Worm (Caenorhabditis elegans) whole organism, L1 larva: ENCODE results near the gene hlh-4.

ENCODE experiments used
- ama-1 ChIP-seq: fragments of 150-350 bp; optimal IDR thresholded peaks from 2 replicates; lab custom pipeline; 2014
- snpc-4 ChIP-seq: fragments of 150-350 bp; optimal IDR thresholded peaks from 2 replicates; lab custom pipeline; 2014; ENCODE audit warnings: missing biosample characterization, missing genetic modification characterization

DNA sequence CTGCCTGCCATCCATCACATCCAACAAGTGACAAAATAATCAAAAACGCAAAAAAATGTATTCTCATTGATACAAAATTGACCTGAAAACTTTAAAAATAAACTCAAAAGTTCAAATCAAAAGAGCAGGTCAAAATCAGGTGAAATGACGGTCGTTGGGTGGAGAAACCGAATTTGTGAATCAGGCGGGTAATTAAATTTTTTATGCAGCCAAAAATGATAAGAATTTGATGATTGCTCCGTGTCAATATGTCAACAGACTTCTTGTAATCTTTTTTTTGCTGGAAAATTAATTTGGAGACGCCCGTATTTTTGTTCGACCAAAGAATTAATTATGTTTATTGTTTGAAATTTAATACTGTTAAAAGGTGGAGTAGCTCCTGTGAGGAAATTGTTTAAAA, 25.0 kb downstream of the hlh-4 start, which contains the start of gene ncx-6:
- TF ChIP-seq snpc-4 = no peak
- no peak for TF ChIP-seq ama-1 (lab: Kevin White, UChicago)
